Worm (Caenorhabditis elegans) whole organism, late embryonic: ENCODE results near the gene B0228.9.

Experiments
- ama-1 ChIP-seq: fragments of 150-350 bp; optimal IDR thresholded peaks from 2 replicates; lab custom pipeline; 2014
- fkh-10 ChIP-seq: fragments of 150-350 bp; optimal IDR thresholded peaks from 2 replicates; lab custom pipeline; 2014; ENCODE audit warnings: missing biosample characterization, missing genetic modification reagents, missing genetic modification characterization
- lin-11 ChIP-seq: fragments of 200-800 bp; sonication (Bioruptor generic); optimal IDR thresholded peaks from 2 replicates; lab custom pipeline; 2018; ENCODE audit warnings: mild to moderate bottlenecking, missing genetic modification characterization, missing compliant biosample characterization
- nfya-1 ChIP-seq: sonication (generic microtip); optimal IDR thresholded peaks from 2 replicates; lab custom pipeline; 2017; ENCODE audit warnings: missing genetic modification characterization, mild to moderate bottlenecking, missing compliant biosample characterization, antibody characterized with exemption, moderate library complexity
- nhr-11 ChIP-seq: fragments of 150-350 bp; optimal IDR thresholded peaks from 2 replicates; lab custom pipeline; 2014; ENCODE audit warnings: missing biosample characterization, missing genetic modification characterization
- pha-4 ChIP-seq: fragments of 150-350 bp; optimal IDR thresholded peaks from 2 replicates; lab custom pipeline; 2018; ENCODE audit warnings: missing biosample characterization, missing genetic modification reagents, missing genetic modification characterization
- ref-2 ChIP-seq: sonication (generic microtip); optimal IDR thresholded peaks from 2 replicates; lab custom pipeline; 2016; ENCODE audit warnings: missing genetic modification characterization, missing compliant biosample characterization
- tbx-2 ChIP-seq: sonication (generic microtip); optimal IDR thresholded peaks from 2 replicates; lab custom pipeline; 2016; ENCODE audit warnings: missing genetic modification characterization, missing compliant biosample characterization
- unc-3 ChIP-seq, 2 experiments: fragments of 200-800 bp in 1 of 2; sonication (Bioruptor generic) in 1 of 2; sonication (generic microtip) in 1 of 2; conservative IDR thresholded peaks in 1 of 2; optimal IDR thresholded peaks in 1 of 2; 2 replicates each; pipeline versions ENCODE4 v1.3.6 to Lab custom; 2016 to 2022; ENCODE audit warnings: missing compliant biosample characterization in 2 of 2, missing genetic modification characterization in 2 of 2, missing genetic modification reagents in 1 of 2
- unc-86 ChIP-seq: sonication (generic microtip); optimal IDR thresholded peaks from 2 replicates; lab custom pipeline; 2016; ENCODE audit warnings: missing genetic modification characterization, missing compliant biosample characterization
- zip-5 ChIP-seq: sonication (generic microtip); optimal IDR thresholded peaks from 2 replicates; lab custom pipeline; 2016; ENCODE audit warnings: missing genetic modification characterization, missing compliant biosample characterization

ce11 chrII:7763569-7763968 is at the start of gene B0228.9:
- TF ChIP-seq zip-5 (tag; lab: Kevin White, UChicago) (no peak), unc-86 (tag; lab: Kevin White, UChicago) (no peak), ref-2 (no peak), tbx-2 (tag; lab: Kevin White, UChicago) (no peak), nhr-11 (tag; lab: Kevin White, UChicago) (no peak), nfya-1 (no peak), pha-4 (tag; lab: Kevin White, UChicago) (no peak), lin-11 (tag; lab: Kevin White, UChicago) (no peak), ama-1 (no peak), fkh-10 (GFP tag; lab: Kevin White, UChicago) (no peak), unc-3 (GFP tag; conservative IDR thresholded peaks at IDR 0.05; lab: Robert Waterston, UW) (no peak), unc-3 (tag; optimal IDR thresholded peaks at IDR 0.05; lab: Kevin White, UChicago) (no peak)
